Worm (Caenorhabditis elegans): ENCODE measurements around the gene Y58A7A.2.

DNA sequence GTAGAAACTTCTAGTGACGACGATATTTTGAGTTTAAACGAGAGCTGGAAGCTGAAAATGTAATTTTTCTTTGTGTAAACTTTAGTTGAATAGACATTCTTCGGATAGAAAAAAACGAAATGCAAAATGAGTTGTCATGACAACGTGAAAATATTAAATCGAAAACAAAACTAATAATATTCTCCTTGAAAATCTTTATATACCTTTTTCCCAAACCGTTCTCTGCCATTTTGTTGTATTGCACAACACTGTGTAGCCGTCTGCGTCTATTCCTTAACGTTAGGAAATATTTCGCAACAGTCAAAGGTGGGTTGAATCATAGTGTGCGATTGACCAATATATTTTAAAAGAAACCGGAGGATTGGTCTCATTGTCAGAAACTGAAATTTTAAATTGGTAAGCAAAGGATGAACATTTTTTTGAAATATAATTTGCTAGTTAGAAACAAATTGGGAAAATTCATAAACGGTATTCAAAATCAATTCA is 8.9 kb upstream of the Y58A7A.2 start, which contains the start of gene Y58A7A.3:
- peak; percentile 31 for TF ChIP-seq swsn-7 (tag; optimal IDR thresholded peaks at IDR 0.05)
- peak; percentile 22 for TF ChIP-seq nhr-11 (tag; optimal IDR thresholded peaks at IDR 0.05)
- no peak for TF ChIP-seq lir-3 (tag; optimal IDR thresholded peaks at IDR 0.05; ENCODE audit: poor library complexity)
